Fruit fly (Drosophila melanogaster): ENCODE data around the gene CG13454.

Gene CG13454

DNA sequence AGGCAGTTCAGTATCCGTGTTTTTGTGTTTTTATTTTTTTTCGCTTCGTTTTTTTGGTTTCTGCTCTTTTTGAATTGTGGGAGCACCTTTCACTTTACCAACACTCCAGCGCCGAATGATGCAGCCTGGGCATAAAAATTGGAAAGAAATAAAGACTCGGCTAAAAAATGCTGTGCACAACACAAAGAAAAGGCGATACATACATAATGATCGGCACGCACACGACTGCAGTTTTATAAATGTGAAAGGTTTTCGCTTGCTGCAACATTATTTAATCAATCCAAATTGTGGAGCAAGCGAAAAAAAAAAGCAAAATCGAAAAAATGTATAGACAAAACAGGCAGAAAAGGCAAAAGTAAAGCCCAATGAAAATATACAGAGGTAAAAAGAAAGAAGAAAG, 26.2 kb upstream of the CG13454 start:
- TF ChIP-seq Myc (optimal IDR thresholded peaks at IDR 0.05): no peak
- no peak for TF ChIP-seq Sin3A (optimal IDR thresholded peaks at IDR 0.05)
- no peak for TF ChIP-seq insv (optimal IDR thresholded peaks at IDR 0.05)
- no peak for TF ChIP-seq ttk (optimal IDR thresholded peaks at IDR 0.05)
- TF ChIP-seq h (optimal IDR thresholded peaks at IDR 0.05): no peak
- TF ChIP-seq psq (optimal IDR thresholded peaks at IDR 0.05): no peak

DNA sequence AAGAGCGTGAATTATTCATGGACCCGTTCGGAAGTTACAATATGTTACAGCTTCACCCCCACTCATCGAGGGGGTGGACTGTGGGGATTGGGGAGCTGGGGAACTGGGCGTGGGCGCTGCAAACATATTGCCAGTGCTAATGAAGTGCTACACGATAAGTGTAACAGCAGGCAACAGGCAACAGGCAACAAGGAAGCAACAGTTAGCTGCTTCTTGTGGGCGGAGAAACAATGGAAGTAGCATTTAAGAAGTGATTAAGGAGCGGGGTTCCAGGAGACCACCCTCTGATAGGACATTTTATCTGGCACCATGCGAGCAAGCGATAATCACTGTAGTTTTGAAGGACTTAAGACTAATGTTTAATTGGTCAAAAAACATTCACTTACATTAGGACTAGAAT, 24.4 kb upstream of the CG13454 start:
- TF ChIP-seq Myc (optimal IDR thresholded peaks at IDR 0.05) (no peak), ttk (optimal IDR thresholded peaks at IDR 0.05) (no peak), h (optimal IDR thresholded peaks at IDR 0.05) (no peak)

- no peak for TF ChIP-seq ttk (optimal IDR thresholded peaks at IDR 0.05)
- no peak for TF ChIP-seq psq (optimal IDR thresholded peaks at IDR 0.05)
- no peak for TF ChIP-seq insv (optimal IDR thresholded peaks at IDR 0.05)
- TF ChIP-seq h (optimal IDR thresholded peaks at IDR 0.05): no peak
These were observed 23.8 kb upstream of the CG13454 start for dm6 chr3L:15540682-15541081.

DNA sequence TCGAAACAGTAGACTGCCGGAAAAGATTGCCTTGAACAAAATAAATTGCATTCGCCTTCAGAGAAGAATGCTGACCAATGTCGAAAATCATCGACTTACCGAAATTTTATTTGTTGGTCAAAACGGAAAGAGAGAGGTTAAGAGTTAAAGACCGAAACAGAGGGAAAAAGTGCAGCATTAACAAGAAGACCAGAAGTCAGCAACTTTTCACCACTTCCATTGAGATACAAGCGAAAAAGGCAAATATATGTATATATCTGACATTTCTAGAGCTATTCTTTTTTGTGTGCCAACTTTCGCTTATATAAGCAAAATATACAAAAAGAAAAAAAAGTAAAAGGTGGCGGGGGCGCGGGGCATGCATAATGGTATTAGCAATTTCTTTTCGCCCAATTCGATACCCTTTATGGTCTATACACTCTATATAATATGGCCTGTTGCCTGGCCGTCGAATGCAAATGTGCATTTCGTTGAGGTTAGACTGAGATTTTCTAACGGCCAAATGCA, 23.1 kb upstream of the CG13454 start:
- TF ChIP-seq insv (optimal IDR thresholded peaks at IDR 0.05): no peak
- TF ChIP-seq ttk (optimal IDR thresholded peaks at IDR 0.05): no peak
- TF ChIP-seq Sin3A (optimal IDR thresholded peaks at IDR 0.05): no peak
- no peak for TF ChIP-seq h (optimal IDR thresholded peaks at IDR 0.05)
- no peak for TF ChIP-seq Myc (optimal IDR thresholded peaks at IDR 0.05)
- TF ChIP-seq psq (optimal IDR thresholded peaks at IDR 0.05): no peak

dm6 chr3L:15538582-15539490, 22.0 kb upstream of the CG13454 start:
- TF ChIP-seq h (optimal IDR thresholded peaks at IDR 0.05) (no peak), psq (optimal IDR thresholded peaks at IDR 0.05) (no peak)

DNA sequence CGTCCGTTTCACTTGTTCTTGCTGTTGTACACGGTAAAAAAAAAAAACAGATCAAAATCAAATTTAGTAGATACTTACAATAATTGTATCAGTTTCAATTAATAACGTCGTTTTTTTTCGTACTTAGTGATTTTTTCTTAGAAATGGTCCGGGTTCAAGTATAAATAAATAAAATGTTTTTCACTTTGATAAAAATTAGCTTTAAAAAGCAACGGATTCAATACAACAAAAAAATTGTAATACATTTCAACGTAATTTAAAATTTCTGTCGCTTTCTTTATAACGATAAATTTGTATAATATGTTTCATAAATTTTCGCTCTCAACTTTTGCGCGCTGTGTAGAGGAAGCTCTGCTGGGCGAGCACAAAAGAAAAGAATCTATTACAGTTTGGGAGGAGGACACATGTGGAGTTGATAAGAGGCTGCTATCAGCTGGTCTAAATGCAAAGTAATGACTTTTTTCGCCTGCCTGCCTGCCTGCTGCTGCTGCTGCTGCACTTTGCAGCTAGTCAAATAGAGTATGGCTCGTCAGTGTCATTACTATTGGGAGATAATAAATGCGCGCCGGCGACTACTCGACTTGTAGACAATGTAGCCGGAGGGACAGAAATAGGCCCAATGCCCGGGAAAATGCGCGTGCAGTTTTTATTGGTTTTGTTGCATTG, 21.2 kb upstream of the CG13454 start:
- no peak for TF ChIP-seq ttk (optimal IDR thresholded peaks at IDR 0.05)
- no peak for TF ChIP-seq psq (optimal IDR thresholded peaks at IDR 0.05)

DNA sequence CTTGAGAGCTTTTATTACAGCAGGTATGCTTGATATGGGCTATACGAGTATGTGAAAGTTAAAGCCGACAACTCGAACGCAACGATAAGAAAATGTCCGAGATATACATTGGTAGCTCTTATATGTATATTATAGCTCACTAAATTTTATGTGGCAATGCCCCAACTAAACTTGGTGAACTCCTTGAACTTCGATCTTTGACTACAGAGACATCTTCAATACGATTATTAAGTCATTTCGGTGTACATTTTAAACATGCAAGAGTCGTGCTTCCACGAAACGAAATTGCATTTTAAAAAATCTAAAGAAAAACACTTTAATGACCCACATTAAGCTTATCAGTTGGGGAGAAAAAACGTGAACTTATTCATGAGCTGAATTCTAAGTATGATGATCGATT, 19.7 kb upstream of the CG13454 start:
- no peak for TF ChIP-seq Myc (optimal IDR thresholded peaks at IDR 0.05)
- no peak for TF ChIP-seq psq (optimal IDR thresholded peaks at IDR 0.05)
- TF ChIP-seq ttk (optimal IDR thresholded peaks at IDR 0.05): no peak
- no peak for TF ChIP-seq h (optimal IDR thresholded peaks at IDR 0.05)
- TF ChIP-seq insv (optimal IDR thresholded peaks at IDR 0.05): no peak
- TF ChIP-seq Sin3A (optimal IDR thresholded peaks at IDR 0.05): no peak

dm6 chr3L:15535800-15536225, 19.0 kb upstream of the CG13454 start:
- no peak for TF ChIP-seq Sin3A (optimal IDR thresholded peaks at IDR 0.05)
- no peak for TF ChIP-seq Myc (optimal IDR thresholded peaks at IDR 0.05)
- TF ChIP-seq psq (optimal IDR thresholded peaks at IDR 0.05): no peak
- TF ChIP-seq insv (optimal IDR thresholded peaks at IDR 0.05): no peak
- no peak for TF ChIP-seq ttk (optimal IDR thresholded peaks at IDR 0.05)
- no peak for TF ChIP-seq h (optimal IDR thresholded peaks at IDR 0.05)

DNA sequence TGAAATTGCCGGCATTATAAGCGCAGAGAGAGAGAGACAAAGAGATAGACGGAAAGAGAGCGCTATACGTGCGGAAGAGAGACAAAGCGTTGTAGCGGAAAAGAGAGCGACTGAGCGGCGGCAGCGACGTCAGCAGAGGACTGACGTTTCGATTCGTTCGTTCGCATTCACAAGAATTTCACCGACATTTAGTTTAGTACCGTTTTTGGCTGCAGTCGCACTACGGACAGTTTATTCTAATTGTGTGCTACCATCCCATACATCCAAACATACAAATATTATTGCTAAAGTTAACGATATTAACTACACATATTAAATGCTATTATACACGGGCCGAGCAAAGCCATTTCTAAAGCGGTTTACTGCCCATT, 18.4 kb upstream of the CG13454 start, which contains the start of gene CrebA:
CrebA (plus strand) TSS at position 168 of the 371 bp plus-strand sequence.
- TF ChIP-seq Sin3A (optimal IDR thresholded peaks at IDR 0.05) (no peak), h (optimal IDR thresholded peaks at IDR 0.05) (no peak)

DNA sequence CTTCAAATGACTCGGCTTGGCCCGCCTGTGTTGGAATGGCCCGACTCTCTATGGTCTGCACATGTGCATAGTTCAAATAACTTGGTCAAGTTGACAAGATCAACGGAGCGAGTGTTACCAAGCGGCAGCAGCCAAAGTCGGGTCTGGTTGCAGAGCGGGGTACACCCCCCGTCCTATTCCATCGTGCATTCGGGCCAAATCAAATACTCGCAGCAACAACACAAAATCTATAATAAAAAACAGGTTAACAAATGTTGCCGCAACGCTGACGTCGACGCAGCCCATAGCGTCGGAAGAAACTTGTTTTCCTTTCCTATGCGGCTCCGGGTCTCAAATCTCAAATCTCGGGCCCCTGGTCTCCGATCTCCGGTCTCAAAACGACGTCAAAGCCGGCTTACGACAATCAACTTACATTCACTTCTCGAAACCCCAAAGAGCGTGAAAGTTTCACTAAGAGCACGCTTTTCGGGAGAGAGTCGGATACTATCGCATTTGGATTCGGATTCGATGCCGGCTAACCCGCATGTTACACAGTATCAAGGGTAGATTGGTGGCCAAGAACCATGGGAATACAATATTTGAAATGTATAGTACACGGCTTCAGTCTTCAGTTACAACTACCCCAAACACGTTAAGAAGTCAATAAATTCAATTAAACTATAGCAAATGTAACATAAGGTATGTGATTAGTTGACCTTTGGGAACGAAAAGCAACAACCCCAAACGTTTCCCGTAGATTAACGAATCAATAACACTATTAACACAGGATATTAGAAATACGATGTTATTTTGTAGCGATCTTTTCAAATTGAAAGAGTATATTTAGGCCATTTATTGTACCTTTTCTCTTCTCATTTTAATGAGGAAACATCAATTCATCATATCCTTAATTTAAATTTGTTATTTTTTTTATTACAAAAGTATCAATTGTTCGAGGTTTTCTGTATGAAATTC, 17.7 kb upstream of the CG13454 start:
- TF ChIP-seq psq (optimal IDR thresholded peaks at IDR 0.05): no peak

DNA sequence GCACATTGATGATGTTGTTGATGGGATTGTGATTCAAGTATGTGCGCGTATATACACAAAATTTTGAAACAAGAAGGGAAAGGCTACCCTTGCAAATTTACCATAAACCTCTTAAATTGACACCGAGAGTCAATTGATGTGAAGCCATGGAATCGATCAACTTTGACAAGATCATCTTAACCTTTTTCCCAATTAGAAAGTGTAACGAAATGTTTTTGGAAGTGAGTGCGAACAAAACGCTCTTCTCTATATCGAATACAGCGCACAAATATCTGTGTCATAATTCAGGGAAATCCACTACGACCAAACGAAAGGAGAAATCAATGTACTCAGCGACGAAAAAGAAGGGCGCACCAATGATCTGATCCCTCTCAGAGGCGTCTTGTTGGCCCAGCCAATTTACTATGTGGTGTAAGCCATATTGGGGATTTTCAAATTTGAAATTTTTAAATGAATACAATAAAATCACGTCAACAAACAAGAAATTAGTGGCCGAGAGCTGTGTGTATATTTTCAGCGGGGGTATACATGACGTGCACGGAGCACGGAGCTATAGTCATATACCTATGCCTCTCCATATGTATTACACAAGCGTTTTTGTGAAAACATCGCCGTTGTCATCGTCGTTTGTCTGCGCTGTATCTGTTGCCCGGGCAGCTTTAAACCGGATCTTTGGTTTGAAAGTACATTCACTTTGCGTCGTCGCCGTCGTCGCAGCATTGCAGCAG, 16.7 kb upstream of the CG13454 start:
- TF ChIP-seq psq (optimal IDR thresholded peaks at IDR 0.05): no peak
- TF ChIP-seq Sin3A (optimal IDR thresholded peaks at IDR 0.05): no peak
- no peak for TF ChIP-seq Myc (optimal IDR thresholded peaks at IDR 0.05)
- no peak for TF ChIP-seq insv (optimal IDR thresholded peaks at IDR 0.05)
- TF ChIP-seq ttk (optimal IDR thresholded peaks at IDR 0.05): no peak
- no peak for TF ChIP-seq h (optimal IDR thresholded peaks at IDR 0.05)
